Worm (Caenorhabditis elegans): ENCODE results near the gene T02G5.15.

Gene T02G5.15

ce11 chrII:7131871-7132693 is 48.0 kb downstream of the T02G5.15 start, which contains the start of the genes T07F8.4 and gld-3:
Gene T07F8.4, minus strand, starts transcription at chrII:7132032.
Gene gld-3, plus strand, starts transcription at chrII:7132643.
- TF ChIP-seq lsy-2 (tag; optimal IDR thresholded peaks at IDR 0.05) (peak in 1 of 2 experiments; percentile 96), cey-2 (tag; optimal IDR thresholded peaks at IDR 0.05; ENCODE audit: borderline replicate concordance, insufficient read depth) (no peak), daf-16 (GFP tag; optimal IDR thresholded peaks at IDR 0.05) (no peak), daf-16 (tag; optimal IDR thresholded peaks at IDR 0.05) (peak; percentile 74), lin-38 (GFP tag; IDR thresholded peaks at IDR 0.05) (peak; percentile 43), unc-130 (GFP tag; optimal IDR thresholded peaks at IDR 0.05) (peak; percentile 23), unc-62 (GFP tag; optimal IDR thresholded peaks at IDR 0.05 in 1 of 2) (peak in 1 of 2 experiments; percentile 55), unc-62 (tag; optimal IDR thresholded peaks at IDR 0.05) (no peak), F49E8.2 (tag; optimal IDR thresholded peaks at IDR 0.05; ENCODE audit: borderline replicate concordance) (no peak)

ce11 chrII:7139064-7139463 is 54.9 kb downstream of the T02G5.15 start:
- no peak for TF ChIP-seq lin-15B (tag; optimal IDR thresholded peaks at IDR 0.05)
- TF ChIP-seq pqm-1 (tag; optimal IDR thresholded peaks at IDR 0.05) = peak; percentile 86
- no peak for TF ChIP-seq lin-38 (GFP tag; IDR thresholded peaks at IDR 0.05)
- peak; percentile 65 for TF ChIP-seq php-3 (GFP tag; IDR thresholded peaks at IDR 0.05)
- TF ChIP-seq unc-62 (GFP tag; optimal IDR thresholded peaks at IDR 0.05 in 1 of 2) = peak in 1 of 2 experiments; percentile 53
- TF ChIP-seq unc-62 (tag; optimal IDR thresholded peaks at IDR 0.05) = no peak
- TF ChIP-seq nhr-28 (tag; optimal IDR thresholded peaks at IDR 0.05) = peak; percentile 60
- TF ChIP-seq daf-16 (GFP tag; optimal IDR thresholded peaks at IDR 0.05) = no peak
- TF ChIP-seq daf-16 (tag; optimal IDR thresholded peaks at IDR 0.05) = peak; percentile 92
- no peak for TF ChIP-seq zip-2 (tag; optimal IDR thresholded peaks at IDR 0.05)
- TF ChIP-seq nhr-6 (tag; optimal IDR thresholded peaks at IDR 0.05) = no peak
